Worm (Caenorhabditis elegans): Measurements from ENCODE around the gene arx-4.

arx-4 gene

DNA sequence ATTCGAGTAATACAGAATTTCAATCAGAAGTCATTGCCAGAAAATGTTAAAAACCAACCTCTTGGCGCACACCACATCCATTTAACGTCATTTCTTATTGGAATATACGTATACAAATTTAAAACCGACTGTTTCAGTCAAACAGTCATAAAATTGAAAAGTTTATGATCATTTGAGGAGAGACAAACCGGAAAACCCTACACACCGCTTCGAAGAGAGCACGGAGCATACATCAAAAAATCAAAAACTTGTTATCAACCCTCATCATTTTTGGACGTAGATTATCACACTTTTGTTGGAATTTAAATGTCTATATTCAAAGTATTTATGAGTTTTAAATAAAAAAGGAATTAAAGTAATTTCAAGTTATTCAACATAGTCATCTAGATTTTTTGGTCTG, 28.9 kb downstream of the arx-4 start, which contains the start of gene T24C4.10 (continued):
- TF ChIP-seq daf-16 (GFP tag; optimal IDR thresholded peaks at IDR 0.05) (no peak), daf-16 (tag; optimal IDR thresholded peaks at IDR 0.05) (peak; percentile 45), dmd-9 (GFP tag; IDR thresholded peaks at IDR 0.05) (no peak), set-16 (GFP tag; IDR thresholded peaks at IDR 0.05) (no peak), ZK337.2 (GFP tag; IDR thresholded peaks at IDR 0.05) (no peak), unc-62 (GFP tag; optimal IDR thresholded peaks at IDR 0.05 in 1 of 2) (no peak), unc-62 (tag; optimal IDR thresholded peaks at IDR 0.05) (no peak), fkh-10 (GFP tag; optimal IDR thresholded peaks at IDR 0.05) (no peak), lin-13 (GFP tag; optimal IDR thresholded peaks at IDR 0.05) (no peak), pqm-1 (tag; optimal IDR thresholded peaks at IDR 0.05) (peak; percentile 87), ceh-62 (tag; optimal IDR thresholded peaks at IDR 0.05) (no peak), lin-1 (GFP tag; IDR thresholded peaks at IDR 0.05) (no peak), mes-2 (tag; optimal IDR thresholded peaks at IDR 0.05; ENCODE audit: poor library complexity, severe bottlenecking) (no peak), attf-4 (tag; optimal IDR thresholded peaks at IDR 0.05) (no peak), zfp-2 (tag; optimal IDR thresholded peaks at IDR 0.05) (no peak), lin-29 (GFP tag; IDR thresholded peaks at IDR 0.05) (no peak), duxl-1 (tag; optimal IDR thresholded peaks at IDR 0.05; ENCODE audit: poor library complexity) (no peak), nhr-25 (tag; optimal IDR thresholded peaks at IDR 0.05; ENCODE audit: borderline replicate concordance, insufficient read depth) (no peak), nhr-102 (tag; optimal IDR thresholded peaks at IDR 0.05) (no peak), daf-12 (tag; optimal IDR thresholded peaks at IDR 0.05) (no peak), nhr-77 (tag; optimal IDR thresholded peaks at IDR 0.05) (peak; percentile 36), skn-1 (tag; optimal IDR thresholded peaks at IDR 0.05) (no peak), lin-15B (tag; optimal IDR thresholded peaks at IDR 0.05) (no peak), lsy-2 (tag; optimal IDR thresholded peaks at IDR 0.05) (no peak), nhr-42 (GFP tag; IDR thresholded peaks at IDR 0.05) (no peak), ceh-20 (GFP tag; IDR thresholded peaks at IDR 0.05) (no peak), F10B5.3 (tag; optimal IDR thresholded peaks at IDR 0.05) (no peak)

DNA sequence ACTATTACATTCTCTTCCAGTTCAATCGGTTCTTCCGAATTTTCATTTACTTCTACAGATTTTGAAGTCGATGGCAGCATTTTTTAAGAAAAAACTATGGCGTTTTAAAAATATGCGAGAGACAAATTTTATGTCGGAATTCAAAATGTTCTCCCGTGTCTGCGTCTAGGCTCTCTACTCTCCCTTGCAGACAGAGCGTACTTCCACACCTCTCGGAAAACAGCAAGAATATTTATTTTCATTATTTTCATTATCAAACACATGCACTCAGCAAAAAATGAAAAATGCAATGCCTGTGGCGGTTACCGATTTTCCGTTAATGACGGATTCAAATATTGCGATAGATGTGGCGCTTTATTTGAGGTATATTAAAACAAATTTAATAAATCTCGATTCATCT, 33.4 kb downstream of the arx-4 start, which contains the start of the genes ztf-18 and F23H11.2:
Gene ztf-18 (minus strand): TSS at position 188 of the 400 bp plus-strand sequence.
Gene F23H11.2 (plus strand): TSS at position 223 of the 400 bp plus-strand sequence.
- TF ChIP-seq daf-16 (GFP tag; optimal IDR thresholded peaks at IDR 0.05) (no peak), daf-16 (tag; optimal IDR thresholded peaks at IDR 0.05) (peak; percentile 13), dmd-8 (GFP tag; IDR thresholded peaks at IDR 0.05) (no peak)

- TF ChIP-seq aly-2 (tag; optimal IDR thresholded peaks at IDR 0.05) = no peak
- no peak for TF ChIP-seq snpc-1.2 (GFP tag; IDR thresholded peaks at IDR 0.05)
- TF ChIP-seq unc-62 (GFP tag; optimal IDR thresholded peaks at IDR 0.05 in 1 of 2) = peak in 1 of 2 experiments; percentile 98
- no peak for TF ChIP-seq unc-62 (tag; optimal IDR thresholded peaks at IDR 0.05)
These were observed 34.8 kb downstream of the arx-4 start for ce11 chrIII:896904-897303.

ce11 chrIII:900134-900533, 38.0 kb downstream of the arx-4 start:
- 0 out of 2 replicates have a peak, but pooled peaks have one; percentile 26 for TF ChIP-seq arid-1 (GFP tag; conservative IDR thresholded peaks at IDR 0.05)
- 0 out of 2 replicates have a peak, but pooled peaks have one; percentile 19 for TF ChIP-seq F26F4.8 (GFP tag; conservative IDR thresholded peaks at IDR 0.05)
- peak; percentile 31; the same call in 1 of the 2 replicates for TF ChIP-seq set-16 (GFP tag; IDR thresholded peaks at IDR 0.05)
- TF ChIP-seq mdt-29 (GFP tag; IDR thresholded peaks at IDR 0.05) = 0 out of 2 replicates have a peak, but pooled peaks have one; percentile 14
- peak; percentile 61 for TF ChIP-seq lin-38 (GFP tag; IDR thresholded peaks at IDR 0.05)
- TF ChIP-seq jun-1 (tag; optimal IDR thresholded peaks at IDR 0.05) = no peak
- TF ChIP-seq Y105C5A.15 (GFP tag; IDR thresholded peaks at IDR 0.05) = 0 out of 2 replicates have a peak, but pooled peaks have one; percentile 37
- TF ChIP-seq mxl-2 (GFP tag; conservative IDR thresholded peaks at IDR 0.05) = no peak
